Worm (Caenorhabditis elegans) whole organism, L4 larva: ENCODE measurements around the gene T25B6.5.

Experiments used
- F49E8.2 ChIP-seq: sonication (generic microtip); optimal IDR thresholded peaks from 2 replicates; lab custom pipeline; 2016; ENCODE audit warnings: missing compliant biosample characterization, mild to moderate bottlenecking, missing genetic modification characterization, borderline replicate concordance
- ceh-32 ChIP-seq: sonication (generic microtip); optimal IDR thresholded peaks from 2 replicates; lab custom pipeline; 2016; ENCODE audit warnings: mild to moderate bottlenecking, missing genetic modification characterization, missing compliant biosample characterization; ENCODE audit not compliant: poor library complexity
- ceh-82 ChIP-seq: sonication (generic microtip); optimal IDR thresholded peaks from 2 replicates; lab custom pipeline; 2017; ENCODE audit warnings: missing biosample characterization, missing genetic modification characterization
- ces-1 ChIP-seq: fragments of 150-350 bp; sonication (generic microtip); optimal IDR thresholded peaks from 4 replicates; lab custom pipeline; 2014; ENCODE audit warnings: missing biosample characterization, missing genetic modification reagents, missing genetic modification characterization
- lin-39 ChIP-seq: fragments of 150-350 bp; optimal IDR thresholded peaks from 2 replicates; lab custom pipeline; 2014; ENCODE audit warnings: missing biosample characterization, missing genetic modification reagents, missing genetic modification characterization
- nhr-6 ChIP-seq: fragments of 150-350 bp; optimal IDR thresholded peaks from 2 replicates; lab custom pipeline; 2014; ENCODE audit warnings: missing biosample characterization, missing genetic modification characterization

- TF ChIP-seq nhr-6, result no peak
- no peak for TF ChIP-seq ceh-82 (tag; lab: Kevin White, UChicago)
- no peak for TF ChIP-seq ces-1 (GFP tag; lab: Kevin White, UChicago)
- TF ChIP-seq F49E8.2 (tag; lab: Kevin White, UChicago), result no peak
- TF ChIP-seq ceh-32 (tag; lab: Kevin White, UChicago), result no peak
- no peak for TF ChIP-seq lin-39 (tag; lab: Kevin White, UChicago)
Observed at ce11 chrX:9014451-9014850, 7.1 kb downstream of the T25B6.5 start.
